Worm (Caenorhabditis elegans): ENCODE measurements around the gene cyn-6.

cyn-6 gene

DNA sequence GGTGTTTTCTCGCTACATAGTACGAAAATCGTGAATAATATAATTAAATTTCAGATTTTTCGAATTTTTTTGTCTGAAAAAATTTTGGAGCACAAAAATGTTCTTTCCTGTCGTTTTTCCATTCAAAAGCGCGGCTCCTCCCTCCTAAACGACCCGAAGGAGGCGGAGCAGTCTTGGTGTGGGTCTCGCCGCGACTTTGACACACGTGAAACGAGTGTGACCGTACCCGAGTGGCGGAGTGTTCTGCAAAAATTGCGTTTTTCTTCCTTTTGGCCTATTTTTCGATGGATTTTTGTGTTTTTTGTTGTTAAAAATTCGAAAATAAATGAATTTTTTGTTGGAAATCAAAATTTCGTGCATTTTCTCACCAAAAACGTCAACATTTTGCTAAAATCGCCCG, 20.4 kb downstream of the cyn-6 start, which contains the start of gene snt-2:
Gene snt-2 (minus strand): TSS at position 139 of the 400 bp plus-strand sequence.
- peak; percentile 19 for TF ChIP-seq pax-1 (tag; optimal IDR thresholded peaks at IDR 0.05)
- no peak for TF ChIP-seq pat-9 (tag; optimal IDR thresholded peaks at IDR 0.05)
- TF ChIP-seq hlh-30 (tag; optimal IDR thresholded peaks at IDR 0.05; ENCODE audit: insufficient read depth): peak; percentile 65
- TF ChIP-seq tbx-2 (tag; optimal IDR thresholded peaks at IDR 0.05): peak; percentile 16
- peak; percentile 17 for TF ChIP-seq ceh-18 (tag; optimal IDR thresholded peaks at IDR 0.05)
- TF ChIP-seq unc-55 (GFP tag; optimal IDR thresholded peaks at IDR 0.05): no peak
- no peak for TF ChIP-seq ceh-45 (GFP tag; IDR thresholded peaks at IDR 0.05)
- no peak for TF ChIP-seq gmeb-2 (tag; optimal IDR thresholded peaks at IDR 0.05)
- no peak for TF ChIP-seq fkh-6 (tag; optimal IDR thresholded peaks at IDR 0.05)
- TF ChIP-seq sox-2 (GFP tag; IDR thresholded peaks at IDR 0.05): no peak
- TF ChIP-seq dmd-4 (tag; optimal IDR thresholded peaks at IDR 0.05; ENCODE audit: borderline replicate concordance): no peak
- TF ChIP-seq ceh-24 (tag; optimal IDR thresholded peaks at IDR 0.05): no peak
- no peak for TF ChIP-seq syd-9 (tag; optimal IDR thresholded peaks at IDR 0.05)
- TF ChIP-seq elt-2 (tag; optimal IDR thresholded peaks at IDR 0.05): peak; percentile 38
- TF ChIP-seq ahr-1 (tag; optimal IDR thresholded peaks at IDR 0.05): no peak
- peak; percentile 59 for TF ChIP-seq ceh-31 (tag; optimal IDR thresholded peaks at IDR 0.05)
- no peak for TF ChIP-seq ceh-30 (tag; optimal IDR thresholded peaks at IDR 0.05)
- no peak for TF ChIP-seq nhr-232 (tag; optimal IDR thresholded peaks at IDR 0.05)
- TF ChIP-seq ttx-3 (tag; optimal IDR thresholded peaks at IDR 0.05): no peak
- no peak for TF ChIP-seq ets-4 (tag; optimal IDR thresholded peaks at IDR 0.05)
- no peak for TF ChIP-seq npax-4 (tag; optimal IDR thresholded peaks at IDR 0.05)
- no peak for TF ChIP-seq sox-4 (tag; optimal IDR thresholded peaks at IDR 0.05)
- no peak for TF ChIP-seq hlh-15 (tag; optimal IDR thresholded peaks at IDR 0.05)
- no peak for TF ChIP-seq pha-2 (tag; optimal IDR thresholded peaks at IDR 0.05)
- peak; percentile 87 for TF ChIP-seq nfya-1 (tag; optimal IDR thresholded peaks at IDR 0.05)
- TF ChIP-seq sdc-2 (tag; optimal IDR thresholded peaks at IDR 0.05): no peak
- no peak for TF ChIP-seq ceh-19 (GFP tag; optimal IDR thresholded peaks at IDR 0.05)
- TF ChIP-seq hlh-8 (tag; optimal IDR thresholded peaks at IDR 0.05): no peak
- no peak for TF ChIP-seq F13H6.1 (tag; optimal IDR thresholded peaks at IDR 0.05)
- no peak for TF ChIP-seq fax-1 (tag; optimal IDR thresholded peaks at IDR 0.05)
- TF ChIP-seq hlh-13 (GFP tag; optimal IDR thresholded peaks at IDR 0.05): no peak
- TF ChIP-seq rnt-1 (tag; optimal IDR thresholded peaks at IDR 0.05): no peak
- no peak for TF ChIP-seq ceh-9 (tag; optimal IDR thresholded peaks at IDR 0.05)
- no peak for TF ChIP-seq T23F11.4 (GFP tag; optimal IDR thresholded peaks at IDR 0.05)
- no peak for TF ChIP-seq ceh-48 (tag; optimal IDR thresholded peaks at IDR 0.05)
- no peak for TF ChIP-seq C38D4.7 (GFP tag; optimal IDR thresholded peaks at IDR 0.05)
- TF ChIP-seq fkh-10 (GFP tag; optimal IDR thresholded peaks at IDR 0.05): no peak
- TF ChIP-seq odd-2 (tag; optimal IDR thresholded peaks at IDR 0.05): no peak
- no peak for TF ChIP-seq K02D7.2 (tag; optimal IDR thresholded peaks at IDR 0.05)
- TF ChIP-seq pqm-1 (tag; optimal IDR thresholded peaks at IDR 0.05): no peak
- TF ChIP-seq unc-3 (GFP tag; conservative IDR thresholded peaks at IDR 0.05): no peak
- TF ChIP-seq unc-3 (tag; optimal IDR thresholded peaks at IDR 0.05): no peak
- no peak for TF ChIP-seq K09A11.1 (tag; optimal IDR thresholded peaks at IDR 0.05; ENCODE audit: insufficient read depth)
- no peak for TF ChIP-seq ceh-14 (tag; optimal IDR thresholded peaks at IDR 0.05)
- TF ChIP-seq hlh-6 (tag; optimal IDR thresholded peaks at IDR 0.05): no peak
- no peak for TF ChIP-seq lim-6 (tag; optimal IDR thresholded peaks at IDR 0.05)
- no peak for TF ChIP-seq ceh-22 (tag; optimal IDR thresholded peaks at IDR 0.05)
- no peak for TF ChIP-seq lin-11 (tag; optimal IDR thresholded peaks at IDR 0.05)
- TF ChIP-seq unc-42 (tag; optimal IDR thresholded peaks at IDR 0.05): peak; percentile 31
- no peak for TF ChIP-seq mec-3 (tag; optimal IDR thresholded peaks at IDR 0.05; ENCODE audit: borderline replicate concordance)
- TF ChIP-seq ama-1 (optimal IDR thresholded peaks at IDR 0.05): no peak
- no peak for TF ChIP-seq dve-1 (tag; optimal IDR thresholded peaks at IDR 0.05)
- no peak for TF ChIP-seq ceh-34 (tag; optimal IDR thresholded peaks at IDR 0.05)
- TF ChIP-seq ztf-16 (tag; optimal IDR thresholded peaks at IDR 0.05): no peak

All from whole organism, late embryonic.